Fruit fly (Drosophila melanogaster): ENCODE data around the gene Arfrp1.
A peak's percentile ranks its signal among the peaks of the same experiment; 100 is the strongest.

Arfrp1 gene

dm6 chrX:9066802-9067489 lies 39.9 kb upstream of the Arfrp1 start (continued):
- TF ChIP-seq CG17829 (tag; optimal IDR thresholded peaks at IDR 0.05) (no peak), CG8924 (tag; optimal IDR thresholded peaks at IDR 0.05) (no peak), CG10565 (GFP tag; optimal IDR thresholded peaks at IDR 0.05) (no peak), abd-A (tag; optimal IDR thresholded peaks at IDR 0.05) (no peak), Hr51 (GFP tag; optimal IDR thresholded peaks at IDR 0.05) (peak in 1 of 2 experiments; percentile 43), Max (GFP tag; optimal IDR thresholded peaks at IDR 0.05) (no peak), CG30403 (GFP tag; optimal IDR thresholded peaks at IDR 0.05) (peak; percentile 27), CG14710 (tag; optimal IDR thresholded peaks at IDR 0.05) (no peak), Pdp1 (GFP tag; optimal IDR thresholded peaks at IDR 0.05) (no peak), bbx (GFP tag; IDR thresholded peaks at IDR 0.05; ENCODE audit: partially characterized antibody) (no peak), CG4360 (GFP tag; IDR thresholded peaks at IDR 0.05) (no peak; the same call in 1 of the 2 replicates), bcd (GFP tag; optimal IDR thresholded peaks at IDR 0.05) (peak; percentile 3), Poxn (GFP tag; IDR thresholded peaks at IDR 0.05) (no peak), CG11456 (GFP tag; IDR thresholded peaks at IDR 0.05) (peak; percentile 45; the same call in 1 of the 3 replicates), ham (GFP tag; IDR thresholded peaks at IDR 0.05) (no peak), pita (GFP tag; optimal IDR thresholded peaks at IDR 0.05) (no peak), Med (GFP tag) (peak; percentile 43), CG11723 (GFP tag; optimal IDR thresholded peaks at IDR 0.05) (no peak), zen (tag; optimal IDR thresholded peaks at IDR 0.05) (no peak), ewg (GFP tag; optimal IDR thresholded peaks at IDR 0.05) (no peak), klu (GFP tag; IDR thresholded peaks at IDR 0.05) (no peak), Taf1 (GFP tag; IDR thresholded peaks at IDR 0.05) (no peak), Fer3 (tag; optimal IDR thresholded peaks at IDR 0.05) (peak; percentile 29), twi (tag; optimal IDR thresholded peaks at IDR 0.05) (no peak), hkb (optimal IDR thresholded peaks at IDR 0.05) (no peak), hkb (GFP tag; IDR thresholded peaks at IDR 0.05) (peak; percentile 57), CG6175 (GFP tag; IDR thresholded peaks at IDR 0.05) (no peak), CG7786 (GFP tag; optimal IDR thresholded peaks at IDR 0.05) (no peak), CG3995 (GFP tag; optimal IDR thresholded peaks at IDR 0.05) (no peak), CG34224 (GFP tag; IDR thresholded peaks at IDR 0.05; ENCODE audit: partially characterized antibody) (no peak), gsb-n (tag; optimal IDR thresholded peaks at IDR 0.05) (no peak), CG10267 (tag; optimal IDR thresholded peaks at IDR 0.05) (no peak), Ptx1 (GFP tag; IDR thresholded peaks at IDR 0.05) (peak; percentile 61), sug (tag; optimal IDR thresholded peaks at IDR 0.05) (no peak), CG15073 (GFP tag; optimal IDR thresholded peaks at IDR 0.05) (no peak), CG8089 (GFP tag; optimal IDR thresholded peaks at IDR 0.05) (no peak), Xrp1 (GFP tag; IDR thresholded peaks at IDR 0.05) (peak; percentile 46; the same call in 1 of the 2 replicates), CG13424 (tag; optimal IDR thresholded peaks at IDR 0.05) (peak; percentile 18), CG10959 (GFP tag; IDR thresholded peaks at IDR 0.05) (no peak), CG8944 (GFP tag; optimal IDR thresholded peaks at IDR 0.05) (no peak), CG15601 (tag; optimal IDR thresholded peaks at IDR 0.05) (no peak), CG18262 (tag; optimal IDR thresholded peaks at IDR 0.05) (peak; percentile 10), emc (GFP tag; optimal IDR thresholded peaks at IDR 0.05) (no peak), CG6272 (GFP tag; IDR thresholded peaks at IDR 0.05) (no peak), nom (GFP tag; optimal IDR thresholded peaks at IDR 0.05) (peak; percentile 63), CG3838 (GFP tag; optimal IDR thresholded peaks at IDR 0.05) (no peak), CG12155 (GFP tag; optimal IDR thresholded peaks at IDR 0.05) (no peak), CG2889 (GFP tag; IDR thresholded peaks at IDR 0.05) (0 out of 3 replicates have a peak, but pooled peaks have one; percentile 46), CG10147 (GFP tag; optimal IDR thresholded peaks at IDR 0.05) (no peak), CG2678 (tag; optimal IDR thresholded peaks at IDR 0.05) (peak; percentile 57)

Measured in whole organism, embryonic.